Worm (Caenorhabditis elegans): ENCODE measurements around the gene mltn-13.
A peak's percentile ranks its signal among the peaks of the same experiment; 100 is the strongest.

mltn-13 gene

DNA sequence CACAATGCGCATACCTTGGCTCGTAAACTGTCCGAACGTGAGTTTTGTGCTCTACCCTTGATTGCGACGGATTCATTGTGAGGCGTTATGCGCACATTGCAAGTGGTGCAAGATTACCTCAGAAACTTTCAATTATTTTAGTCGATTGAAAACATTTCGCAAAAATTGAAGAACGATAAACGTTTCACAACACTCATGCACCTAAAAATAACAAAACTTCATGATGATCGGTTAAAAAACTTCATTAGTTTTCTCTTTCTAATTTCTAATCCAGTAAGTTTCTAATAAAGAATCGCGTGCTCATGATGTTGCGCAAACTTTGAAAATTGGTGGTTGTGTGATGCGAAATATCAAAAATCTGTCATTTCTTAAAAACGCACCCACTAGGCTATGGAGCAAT lies 29.4 kb downstream of the mltn-13 start, which contains the start of gene dop-1:
TSS of gene dop-1 (minus strand) at position 101 of the 400 bp plus-strand sequence.
- TF ChIP-seq elt-3 (tag; optimal IDR thresholded peaks at IDR 0.05) (no peak), mab-5 (tag; optimal IDR thresholded peaks at IDR 0.05) (no peak), nhr-129 (tag; optimal IDR thresholded peaks at IDR 0.05) (no peak), crh-2 (tag; optimal IDR thresholded peaks at IDR 0.05) (no peak), ama-1 (optimal IDR thresholded peaks at IDR 0.05) (no peak), R02D3.7 (tag; optimal IDR thresholded peaks at IDR 0.05) (no peak), nhr-10 (tag; optimal IDR thresholded peaks at IDR 0.05) (no peak), blmp-1 (tag; optimal IDR thresholded peaks at IDR 0.05; ENCODE audit: insufficient read depth) (no peak), nhr-12 (tag; optimal IDR thresholded peaks at IDR 0.05) (no peak), F13H6.1 (tag; optimal IDR thresholded peaks at IDR 0.05) (no peak), ceh-82 (tag; optimal IDR thresholded peaks at IDR 0.05) (no peak), skn-1 (tag; optimal IDR thresholded peaks at IDR 0.05) (no peak), mdl-1 (tag; optimal IDR thresholded peaks at IDR 0.05) (no peak), lin-39 (tag; optimal IDR thresholded peaks at IDR 0.05) (no peak), nhr-77 (tag; optimal IDR thresholded peaks at IDR 0.05) (no peak)

DNA sequence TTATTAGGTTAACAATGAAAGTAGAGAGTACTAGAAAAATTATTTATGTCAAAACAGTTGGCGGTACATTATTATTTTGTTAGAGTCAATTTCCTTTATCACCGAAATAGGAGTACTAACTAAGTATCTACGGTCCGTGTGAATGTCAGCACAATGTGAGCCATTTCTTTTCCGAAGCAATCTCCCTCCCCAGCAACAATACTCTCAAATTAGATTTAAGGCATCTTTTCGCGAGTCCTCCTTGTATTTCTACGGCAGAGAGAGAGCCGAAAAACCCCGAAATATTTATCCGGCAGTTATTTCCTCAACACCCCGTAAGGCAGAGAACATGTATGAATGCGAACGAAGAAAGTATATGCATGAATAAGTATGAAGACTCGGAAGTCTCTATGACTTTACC lies 32.9 kb downstream of the mltn-13 start:
- no peak for TF ChIP-seq sma-3 (GFP tag; optimal IDR thresholded peaks at IDR 0.05)
- TF ChIP-seq nhr-23 (tag; optimal IDR thresholded peaks at IDR 0.05) = no peak
- no peak for TF ChIP-seq lin-39 (tag; optimal IDR thresholded peaks at IDR 0.05)

DNA sequence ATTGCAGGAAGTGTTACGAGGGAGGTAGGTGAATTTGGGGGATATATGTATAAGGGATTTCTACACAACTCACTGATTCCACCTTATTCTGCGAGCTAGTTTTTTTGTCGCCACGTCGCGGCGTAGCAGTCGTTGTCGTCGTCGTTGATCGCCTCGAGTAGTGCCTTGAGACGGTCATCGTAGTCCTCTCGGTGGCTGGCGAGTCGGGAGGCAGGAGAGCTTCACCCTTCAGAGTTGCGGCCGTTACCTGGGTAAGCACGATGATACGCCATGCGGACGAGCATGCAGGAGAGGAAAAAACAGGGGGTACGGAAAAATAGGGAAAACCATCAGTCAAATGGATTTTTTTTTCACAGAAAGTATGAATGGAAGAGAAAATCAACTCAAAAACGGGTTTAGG lies 35.0 kb downstream of the mltn-13 start:
- no peak for TF ChIP-seq ztf-11 (tag; optimal IDR thresholded peaks at IDR 0.05)
- no peak for TF ChIP-seq unc-55 (GFP tag; optimal IDR thresholded peaks at IDR 0.05)
- no peak for TF ChIP-seq nhr-10 (tag; optimal IDR thresholded peaks at IDR 0.05)
- no peak for TF ChIP-seq nhr-12 (tag; optimal IDR thresholded peaks at IDR 0.05)
- no peak for TF ChIP-seq nhr-21 (tag; optimal IDR thresholded peaks at IDR 0.05)
- TF ChIP-seq nhr-237 (tag; optimal IDR thresholded peaks at IDR 0.05) = no peak

DNA sequence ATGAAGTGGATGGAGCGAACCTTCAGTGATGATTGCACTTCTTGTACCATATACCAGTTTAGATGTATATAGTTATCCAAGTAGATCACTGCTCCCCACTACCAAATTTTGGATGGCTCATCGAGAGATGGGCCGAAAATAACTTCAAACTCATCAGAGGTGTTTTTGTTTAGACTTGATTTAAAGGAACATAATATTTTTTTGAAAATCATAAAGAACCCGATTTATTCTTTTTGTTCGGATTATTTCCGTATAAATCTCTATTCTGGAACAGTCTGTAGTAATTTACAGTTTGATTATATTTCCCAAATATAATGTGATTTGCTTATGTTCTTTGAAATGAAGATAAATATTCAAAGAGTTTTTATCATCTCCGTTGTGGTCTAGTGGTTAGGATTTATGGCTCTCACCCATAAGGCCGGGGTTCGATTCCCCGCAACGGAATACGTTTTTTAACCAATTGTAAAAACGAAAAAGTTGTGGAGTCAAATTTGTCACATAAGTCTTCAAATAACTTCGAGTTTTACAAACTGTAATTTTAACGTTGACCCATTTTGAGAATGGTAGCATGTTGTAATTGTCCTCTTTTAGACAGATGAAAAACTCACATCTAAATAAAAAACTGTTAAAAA lies 37.8 kb downstream of the mltn-13 start:
- no peak for TF ChIP-seq lin-11 (tag; optimal IDR thresholded peaks at IDR 0.05)
- TF ChIP-seq nhr-11 (tag; optimal IDR thresholded peaks at IDR 0.05) = no peak
- no peak for TF ChIP-seq ceh-82 (tag; optimal IDR thresholded peaks at IDR 0.05)
- TF ChIP-seq sma-9 (GFP tag; optimal IDR thresholded peaks at IDR 0.05) = no peak
- TF ChIP-seq sma-9 (tag; optimal IDR thresholded peaks at IDR 0.05) = no peak
- TF ChIP-seq sma-3 (GFP tag; optimal IDR thresholded peaks at IDR 0.05) = no peak
- no peak for TF ChIP-seq crh-2 (tag; optimal IDR thresholded peaks at IDR 0.05)
- no peak for TF ChIP-seq C34F6.9 (tag; optimal IDR thresholded peaks at IDR 0.05)
- no peak for TF ChIP-seq Y55F3AM.14 (GFP tag; optimal IDR thresholded peaks at IDR 0.05)
- TF ChIP-seq unc-55 (GFP tag; optimal IDR thresholded peaks at IDR 0.05) = no peak
- TF ChIP-seq mdl-1 (tag; optimal IDR thresholded peaks at IDR 0.05) = no peak
- TF ChIP-seq ztf-4 (tag; optimal IDR thresholded peaks at IDR 0.05) = no peak

DNA sequence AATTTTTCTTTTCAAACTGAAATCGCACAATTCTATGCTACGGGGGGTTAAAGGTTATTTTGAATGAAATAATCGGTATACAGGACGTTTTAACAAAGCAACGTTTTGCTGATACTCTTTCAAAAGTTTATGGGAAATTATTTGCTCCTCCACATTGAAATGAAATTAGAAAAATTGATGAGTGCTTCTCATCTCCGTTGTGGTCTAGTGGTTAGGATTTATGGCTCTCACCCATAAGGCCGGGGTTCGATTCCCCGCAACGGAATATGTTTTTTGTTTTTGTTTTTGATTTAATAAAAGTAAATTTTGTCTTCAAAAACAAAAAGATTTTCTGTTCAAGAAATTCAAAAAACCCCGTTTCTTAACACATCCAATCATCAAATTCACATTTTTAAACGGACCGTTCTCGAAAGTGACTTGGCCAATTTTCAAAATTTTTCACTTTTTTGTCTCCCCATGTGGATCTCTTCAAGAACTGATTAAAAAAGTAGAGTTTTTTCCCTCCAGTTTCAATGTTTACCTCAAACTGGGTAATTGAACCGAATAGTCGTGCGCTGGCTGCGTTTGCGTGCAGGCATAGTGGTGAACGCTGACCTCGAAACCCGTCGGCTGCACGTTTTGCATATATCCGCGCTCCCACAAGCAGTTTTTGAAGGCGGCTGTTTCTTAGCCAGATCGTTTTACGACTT lies 38.4 kb downstream of the mltn-13 start:
- no peak for TF ChIP-seq ama-1 (optimal IDR thresholded peaks at IDR 0.05)
- no peak for TF ChIP-seq nhr-23 (tag; optimal IDR thresholded peaks at IDR 0.05)
- TF ChIP-seq nhr-11 (tag; optimal IDR thresholded peaks at IDR 0.05) = no peak
- no peak for TF ChIP-seq aly-2 (tag; optimal IDR thresholded peaks at IDR 0.05)
- no peak for TF ChIP-seq nhr-6 (tag; optimal IDR thresholded peaks at IDR 0.05)
- no peak for TF ChIP-seq snpc-4 (tag; optimal IDR thresholded peaks at IDR 0.05)
- TF ChIP-seq mbf-1 (tag; optimal IDR thresholded peaks at IDR 0.05) = no peak
- no peak for TF ChIP-seq blmp-1 (tag; optimal IDR thresholded peaks at IDR 0.05; ENCODE audit: insufficient read depth)
- no peak for TF ChIP-seq zag-1 (tag; optimal IDR thresholded peaks at IDR 0.05)

DNA sequence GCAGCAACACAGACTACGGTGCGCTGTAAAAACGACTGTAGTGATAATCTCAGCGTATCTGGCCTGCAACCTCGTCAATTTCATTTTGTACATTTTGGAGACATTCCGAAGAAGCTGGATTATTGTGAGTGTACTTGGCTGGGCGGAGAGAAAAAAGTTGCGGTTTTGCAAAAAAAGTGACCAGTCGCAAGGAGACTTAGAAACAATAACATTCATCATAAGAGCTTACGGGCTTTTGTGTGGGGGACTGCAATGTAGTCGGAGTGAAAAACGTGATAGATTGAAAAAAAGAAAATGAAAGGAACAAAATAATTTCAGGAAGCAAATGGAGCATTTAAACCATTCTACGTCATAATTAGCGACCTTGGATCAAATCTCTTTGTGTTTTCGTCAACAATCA lies 39.7 kb downstream of the mltn-13 start:
- TF ChIP-seq lsy-2 (tag; optimal IDR thresholded peaks at IDR 0.05) = no peak
- TF ChIP-seq ztf-4 (tag; optimal IDR thresholded peaks at IDR 0.05) = no peak
- TF ChIP-seq Y55F3AM.14 (GFP tag; optimal IDR thresholded peaks at IDR 0.05) = no peak
- TF ChIP-seq ztf-11 (tag; optimal IDR thresholded peaks at IDR 0.05) = no peak
- TF ChIP-seq zag-1 (tag; optimal IDR thresholded peaks at IDR 0.05) = peak; percentile 22
- peak; percentile 52 for TF ChIP-seq unc-55 (GFP tag; optimal IDR thresholded peaks at IDR 0.05)
- TF ChIP-seq ceh-16 (tag; optimal IDR thresholded peaks at IDR 0.05) = no peak
- TF ChIP-seq mdl-1 (tag; optimal IDR thresholded peaks at IDR 0.05) = no peak
- no peak for TF ChIP-seq sma-9 (GFP tag; optimal IDR thresholded peaks at IDR 0.05)
- TF ChIP-seq sma-9 (tag; optimal IDR thresholded peaks at IDR 0.05) = no peak
- peak; percentile 76 for TF ChIP-seq mab-5 (tag; optimal IDR thresholded peaks at IDR 0.05)
- TF ChIP-seq ZK546.5 (tag; optimal IDR thresholded peaks at IDR 0.05) = no peak
- TF ChIP-seq F13H6.1 (tag; optimal IDR thresholded peaks at IDR 0.05) = no peak
- TF ChIP-seq nhr-129 (tag; optimal IDR thresholded peaks at IDR 0.05) = no peak
- TF ChIP-seq nhr-11 (tag; optimal IDR thresholded peaks at IDR 0.05) = no peak
- no peak for TF ChIP-seq peb-1 (tag; optimal IDR thresholded peaks at IDR 0.05)

Measured in whole organism, L2 larva.